Worm (Caenorhabditis elegans) whole organism, early embryonic: ENCODE data around the gene F57G12.2.

ENCODE experiments used
- ama-1 ChIP-seq: fragments of 150-350 bp; optimal IDR thresholded peaks from 2 replicates; lab custom pipeline; 2014
- ceh-13 ChIP-seq: fragments of 200-800 bp; sonication (Bioruptor generic); optimal IDR thresholded peaks from 2 replicates; lab custom pipeline; 2018; ENCODE audit warnings: mild to moderate bottlenecking, missing genetic modification characterization, missing compliant biosample characterization
- ceh-36 ChIP-seq: sonication (generic microtip); optimal IDR thresholded peaks from 2 replicates; lab custom pipeline; 2016; ENCODE audit warnings: missing genetic modification characterization, inconsistent platforms, missing compliant biosample characterization
- ets-7 ChIP-seq: sonication (generic microtip); optimal IDR thresholded peaks from 2 replicates; lab custom pipeline; 2016; ENCODE audit warnings: missing genotype, missing genetic modification characterization, missing compliant biosample characterization
- flt-1 ChIP-seq: fragments of 200-800 bp; sonication (Bioruptor generic); IDR thresholded peaks from 2 replicates; pipeline ENCODE4 v1.3.6; 2022; ENCODE audit warnings: missing genetic modification characterization, missing compliant biosample characterization
- hmg-4 ChIP-seq: fragments of 200-800 bp; sonication (Bioruptor generic); optimal IDR thresholded peaks from 2 replicates; lab custom pipeline; 2018; ENCODE audit warnings: mild to moderate bottlenecking, missing genetic modification characterization, missing compliant biosample characterization
- pes-1 ChIP-seq: fragments of 200-800 bp; sonication (Bioruptor generic); IDR thresholded peaks from 2 replicates; pipeline ENCODE4 v1.3.6; 2022; ENCODE audit warnings: missing genetic modification reagents, missing genetic modification characterization, missing compliant biosample characterization
- scrt-1 ChIP-seq: fragments of 200-800 bp; sonication (Bioruptor generic); IDR thresholded peaks from 2 replicates; pipeline ENCODE4 v1.3.6; 2022; ENCODE audit warnings: missing genetic modification characterization, missing compliant biosample characterization
- sea-1 ChIP-seq: fragments of 200-800 bp; sonication (Bioruptor generic); conservative IDR thresholded peaks from 2 replicates; pipeline ENCODE4 v1.3.6; 2022; ENCODE audit warnings: missing genetic modification characterization, missing compliant biosample characterization
- tbx-11 ChIP-seq: fragments of 200-800 bp; sonication (Bioruptor generic); IDR thresholded peaks from 2 replicates; pipeline ENCODE4 v1.3.6; 2022; ENCODE audit warnings: missing genetic modification characterization, missing compliant biosample characterization
- tbx-37 ChIP-seq: fragments of 200-800 bp; sonication (Bioruptor generic); conservative IDR thresholded peaks from 2 replicates; pipeline ENCODE4 v1.3.6; 2022; ENCODE audit warnings: missing genetic modification reagents, missing genetic modification characterization, missing compliant biosample characterization
- tra-4 ChIP-seq: sonication (generic microtip); optimal IDR thresholded peaks from 2 replicates; lab custom pipeline; 2017; ENCODE audit warnings: missing genetic modification characterization, missing compliant biosample characterization

DNA sequence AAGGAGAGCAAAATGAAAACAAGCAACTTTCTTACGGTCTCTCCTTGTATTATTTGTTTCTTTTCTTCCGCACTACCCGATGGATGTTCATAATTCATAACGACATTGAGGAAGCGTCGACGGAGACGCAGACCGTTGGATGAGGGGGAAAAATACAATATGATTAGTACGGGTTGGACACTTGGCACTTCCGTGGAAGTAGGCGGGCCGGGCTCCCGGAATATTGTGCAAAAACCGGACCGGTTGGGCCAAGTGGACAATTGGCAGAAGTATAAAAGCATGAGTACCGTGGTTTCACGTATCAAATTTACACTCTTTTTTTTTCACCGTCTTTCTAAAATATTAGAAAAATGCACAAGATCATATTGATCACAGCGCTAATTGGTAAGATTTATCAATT lies 17.3 kb downstream of the F57G12.2 start, which contains the start of gene M153.3:
- no peak for TF ChIP-seq scrt-1 (GFP tag; lab: Robert Waterston, UW)
- TF ChIP-seq ama-1 (lab: Kevin White, UChicago) = no peak
- TF ChIP-seq tbx-11 (GFP tag; lab: Robert Waterston, UW) = no peak
- TF ChIP-seq ceh-13 (GFP tag; lab: Kevin White, UChicago) = no peak
- no peak for TF ChIP-seq sea-1 (GFP tag; lab: Robert Waterston, UW)
- no peak for TF ChIP-seq hmg-4 (GFP tag; lab: Kevin White, UChicago)
- TF ChIP-seq ceh-36 (tag; lab: Kevin White, UChicago) = no peak
- no peak for TF ChIP-seq tra-4 (tag; lab: Kevin White, UChicago)
- no peak for TF ChIP-seq pes-1 (GFP tag; lab: Robert Waterston, UW)
- TF ChIP-seq ets-7 (tag; lab: Kevin White, UChicago) = no peak
- no peak for TF ChIP-seq flt-1
- TF ChIP-seq tbx-37 (GFP tag; lab: Robert Waterston, UW) = no peak
